Fruit fly (Drosophila melanogaster): ENCODE measurements around the gene CG13728.

- TF ChIP-seq h (optimal IDR thresholded peaks at IDR 0.05) (no peak), Myc (optimal IDR thresholded peaks at IDR 0.05) (no peak)
Measured at dm6 chr3L:17364023-17364422, 18.5 kb downstream of the CG13728 start.

All from Kc167 (cell line).